Fruit fly (Drosophila melanogaster) whole organism, prepupa: ENCODE data around the gene Naa40.

Experiments used
- Blimp-1 ChIP-seq: fragments of 200-800 bp; sonication (Bioruptor generic); optimal IDR thresholded peaks from 3 replicates; lab custom pipeline; 2017; ENCODE audit warnings: missing biosample characterization, missing genetic modification characterization, mild to moderate bottlenecking, moderate library complexity, missing genetic modification reagents
- CG11294 ChIP-seq: fragments of 200-800 bp; sonication (Bioruptor generic); IDR thresholded peaks from 2 replicates; pipeline ENCODE4 v1.3.6; 2022; ENCODE audit warnings: missing biosample characterization, missing genetic modification characterization
- CG11762 ChIP-seq: fragments of 200-800 bp; sonication (Bioruptor generic); optimal IDR thresholded peaks from 3 replicates; lab custom pipeline; 2016; ENCODE audit warnings: missing biosample characterization, missing genetic modification characterization; ENCODE audit not compliant: insufficient read depth
- CG16779 ChIP-seq: fragments of 200-800 bp; sonication (Bioruptor generic); optimal IDR thresholded peaks from 3 replicates; lab custom pipeline; 2017; ENCODE audit warnings: missing biosample characterization, mild to moderate bottlenecking, missing genetic modification characterization
- CG3032 ChIP-seq: fragments of 200-800 bp; optimal IDR thresholded peaks from 2 replicates; lab custom pipeline; 2019; ENCODE audit warnings: missing biosample characterization, mild to moderate bottlenecking, missing genetic modification characterization, moderate library complexity
- CG6808 ChIP-seq: fragments of 200-800 bp; sonication (Bioruptor generic); optimal IDR thresholded peaks from 3 replicates; lab custom pipeline; 2017; ENCODE audit warnings: missing biosample characterization, missing genetic modification characterization, mild to moderate bottlenecking, moderate library complexity, missing genetic modification reagents
- CG7368 ChIP-seq: fragments of 200-800 bp; sonication (Bioruptor generic); optimal IDR thresholded peaks from 3 replicates; lab custom pipeline; 2016; ENCODE audit warnings: missing biosample characterization, missing genetic modification characterization
- CG8319 ChIP-seq: fragments of 200-800 bp; sonication (Bioruptor generic); optimal IDR thresholded peaks from 3 replicates; lab custom pipeline; 2016; ENCODE audit warnings: missing biosample characterization, missing genetic modification characterization
- CG9139 ChIP-seq: fragments of 200-800 bp; sonication (Bioruptor generic); optimal IDR thresholded peaks from 3 replicates; lab custom pipeline; 2017; ENCODE audit warnings: missing biosample characterization, mild to moderate bottlenecking, missing genetic modification characterization
- Ets21C ChIP-seq: fragments of 200-800 bp; sonication (Bioruptor generic); optimal IDR thresholded peaks from 3 replicates; lab custom pipeline; 2016; ENCODE audit warnings: missing biosample characterization, missing genetic modification characterization
- Ets96B ChIP-seq: fragments of 200-800 bp; optimal IDR thresholded peaks from 2 replicates; lab custom pipeline; 2019; ENCODE audit warnings: missing biosample characterization, mild to moderate bottlenecking, missing genetic modification characterization, moderate library complexity
- Gug ChIP-seq: fragments of 200-800 bp; sonication (Bioruptor generic); IDR thresholded peaks from 2 replicates; pipeline ENCODE4 v1.3.6; 2022; ENCODE audit warnings: missing biosample characterization, missing genetic modification characterization
- Hr4 ChIP-seq: fragments of 200-800 bp; sonication (Bioruptor generic); optimal IDR thresholded peaks from 3 replicates; lab custom pipeline; 2016; ENCODE audit warnings: missing biosample characterization, missing genetic modification characterization
- Met ChIP-seq: fragments of 200-800 bp; sonication (Bioruptor generic); optimal IDR thresholded peaks from 3 replicates; lab custom pipeline; 2016; ENCODE audit warnings: missing biosample characterization, missing genetic modification characterization
- Smox ChIP-seq: fragments of 200-800 bp; sonication (Bioruptor generic); optimal IDR thresholded peaks from 3 replicates; lab custom pipeline; 2016; ENCODE audit warnings: missing biosample characterization, missing genetic modification characterization
- Sox102F ChIP-seq: fragments of 200-800 bp; sonication (Bioruptor generic); optimal IDR thresholded peaks from 2 replicates; lab custom pipeline; 2016; ENCODE audit warnings: missing biosample characterization, mild to moderate bottlenecking, missing genetic modification characterization
- achi ChIP-seq: fragments of 200-800 bp; sonication (Bioruptor generic); optimal IDR thresholded peaks from 3 replicates; lab custom pipeline; 2016; ENCODE audit warnings: missing biosample characterization, missing genetic modification characterization
- acj6 ChIP-seq: fragments of 200-800 bp; sonication (Bioruptor generic); optimal IDR thresholded peaks from 3 replicates; lab custom pipeline; 2016; ENCODE audit warnings: missing biosample characterization, missing genetic modification characterization
- dsx ChIP-seq: fragments of 200-800 bp; optimal IDR thresholded peaks from 3 replicates; lab custom pipeline; 2019; ENCODE audit warnings: missing biosample characterization, mild to moderate bottlenecking, missing genetic modification characterization, moderate library complexity; ENCODE audit not compliant: poor library complexity, severe bottlenecking
- eg ChIP-seq: fragments of 200-800 bp; sonication (Bioruptor generic); IDR thresholded peaks from 3 replicates; pipeline ENCODE4 v1.3.6; 2022; ENCODE audit warnings: missing biosample characterization, missing genetic modification characterization
- fd59A ChIP-seq: fragments of 200-800 bp; sonication (Bioruptor generic); optimal IDR thresholded peaks from 2 replicates; lab custom pipeline; 2017; ENCODE audit warnings: missing biosample characterization, mild to moderate bottlenecking, missing genetic modification characterization, missing genetic modification reagents
- fd85E ChIP-seq: fragments of 200-800 bp; sonication (Bioruptor generic); optimal IDR thresholded peaks from 3 replicates; lab custom pipeline; 2016; ENCODE audit warnings: missing biosample characterization, missing genetic modification characterization
- fkh ChIP-seq: fragments of 200-800 bp; sonication (Bioruptor generic); optimal IDR thresholded peaks from 3 replicates; lab custom pipeline; 2017; ENCODE audit warnings: missing biosample characterization, mild to moderate bottlenecking, missing genetic modification characterization, moderate library complexity
- lz ChIP-seq: fragments of 200-800 bp; sonication (Bioruptor generic); optimal IDR thresholded peaks from 3 replicates; lab custom pipeline; 2016; ENCODE audit warnings: missing biosample characterization, missing genetic modification characterization

Naa40 gene

dm6 chr3R:29675333-29675732 lies 49.4 kb downstream of the Naa40 start, which contains the start of the genes Bub3 and Cap-D2 (continued):
- TF ChIP-seq Ets96B (tag; lab: Kevin White, UChicago) (peak; percentile 63), achi (GFP tag; lab: Kevin White, UChicago) (peak; percentile 62), Sox102F (GFP tag; lab: Kevin White, UChicago) (peak; percentile 41), fd85E (no peak), CG3032 (tag; lab: Kevin White, UChicago) (peak; percentile 52), Blimp-1 (GFP tag; lab: Kevin White, UChicago) (no peak), fkh (GFP tag; lab: Kevin White, UChicago) (no peak), eg (peak; percentile 75; the same call in 2 of the 3 replicates), CG8319 (peak; percentile 13), fd59A (GFP tag; lab: Kevin White, UChicago) (no peak), Ets21C (GFP tag; lab: Kevin White, UChicago) (peak; percentile 53), CG6808 (GFP tag; lab: Kevin White, UChicago) (no peak), CG11294 (GFP tag; lab: Robert Waterston, UW) (no peak; the same call in 1 of the 2 replicates), lz (peak; percentile 74), CG9139 (GFP tag; lab: Kevin White, UChicago) (no peak), Smox (GFP tag; lab: Kevin White, UChicago) (peak; percentile 60), CG11762 (peak; percentile 21), Met (GFP tag; lab: Kevin White, UChicago) (peak; percentile 66), dsx (peak; percentile 23), Hr4 (peak; percentile 74), Gug (GFP tag; lab: Robert Waterston, UW) (peak; percentile 60), acj6 (GFP tag; lab: Kevin White, UChicago) (peak; percentile 56), CG16779 (tag; lab: Kevin White, UChicago) (no peak), CG7368 (GFP tag; lab: Kevin White, UChicago) (peak; percentile 31)
